Worm (Caenorhabditis elegans) whole organism, mixed stage, embryonic: ENCODE data around the gene Y43F8C.6.

Source experiments
- M03D4.4 ChIP-seq: sonication (generic microtip); optimal IDR thresholded peaks from 2 replicates; lab custom pipeline; 2017; ENCODE audit warnings: mild to moderate bottlenecking, missing genetic modification characterization, missing compliant biosample characterization
- bed-3 ChIP-seq: fragments of 200-800 bp; sonication (Bioruptor generic); optimal IDR thresholded peaks from 3 replicates; lab custom pipeline; 2018; ENCODE audit warnings: mild to moderate bottlenecking, missing genetic modification characterization, moderate library complexity, missing compliant biosample characterization
- blmp-1 ChIP-seq: fragments of 150-350 bp; optimal IDR thresholded peaks from 2 replicates; lab custom pipeline; 2014; ENCODE audit warnings: missing biosample characterization, missing genetic modification characterization
- ceh-43 ChIP-seq: fragments of 200-800 bp; sonication (Bioruptor generic); optimal IDR thresholded peaks from 2 replicates; lab custom pipeline; 2018; ENCODE audit warnings: mild to moderate bottlenecking, missing genetic modification characterization, moderate library complexity, missing compliant biosample characterization
- cnd-1 ChIP-seq: fragments of 200-800 bp; sonication (Bioruptor generic); optimal IDR thresholded peaks from 2 replicates; lab custom pipeline; 2018; ENCODE audit warnings: mild to moderate bottlenecking, missing genetic modification characterization, missing compliant biosample characterization
- drap-1 ChIP-seq: fragments of 200-800 bp; sonication (Bioruptor generic); optimal IDR thresholded peaks from 3 replicates; lab custom pipeline; 2018; ENCODE audit warnings: mild to moderate bottlenecking, missing genetic modification characterization, missing compliant biosample characterization
- elt-1 ChIP-seq: sonication (generic microtip); optimal IDR thresholded peaks from 2 replicates; lab custom pipeline; 2017; ENCODE audit warnings: missing genetic modification characterization, mild to moderate bottlenecking, missing compliant biosample characterization, antibody characterized with exemption, moderate library complexity, borderline replicate concordance; ENCODE audit not compliant: insufficient read depth
- elt-3 ChIP-seq: fragments of 150-350 bp; optimal IDR thresholded peaks from 2 replicates; lab custom pipeline; 2014; ENCODE audit warnings: missing biosample characterization, missing genetic modification characterization
- flh-1 ChIP-seq: fragments of 200-800 bp; sonication (Bioruptor generic); optimal IDR thresholded peaks from 2 replicates; lab custom pipeline; 2018; ENCODE audit warnings: mild to moderate bottlenecking, missing genetic modification characterization, moderate library complexity, missing compliant biosample characterization
- ham-2 ChIP-seq: fragments of 200-800 bp; sonication (Bioruptor generic); optimal IDR thresholded peaks from 2 replicates; lab custom pipeline; 2018; ENCODE audit warnings: mild to moderate bottlenecking, missing genetic modification characterization, missing compliant biosample characterization
- hlh-1 ChIP-seq: fragments of 150-350 bp; optimal IDR thresholded peaks from 2 replicates; lab custom pipeline; 2014; ENCODE audit warnings: missing biosample characterization, missing genetic modification reagents, missing genetic modification characterization
- lin-13 ChIP-seq: fragments of 150-350 bp; optimal IDR thresholded peaks from 2 replicates; lab custom pipeline; 2014; ENCODE audit warnings: missing biosample characterization, missing genetic modification characterization
- mab-5 ChIP-seq: fragments of 150-350 bp; optimal IDR thresholded peaks from 2 replicates; lab custom pipeline; 2014; ENCODE audit warnings: missing biosample characterization, missing genetic modification characterization
- mep-1 ChIP-seq: fragments of 150-350 bp; optimal IDR thresholded peaks from 2 replicates; lab custom pipeline; 2017; ENCODE audit warnings: missing biosample characterization, missing genetic modification reagents, missing genetic modification characterization, inconsistent platforms
- mls-2 ChIP-seq: sonication (generic microtip); optimal IDR thresholded peaks from 2 replicates; lab custom pipeline; 2016; ENCODE audit warnings: mild to moderate bottlenecking, missing genetic modification characterization, moderate library complexity, missing compliant biosample characterization
- nhr-12 ChIP-seq: fragments of 150-350 bp; optimal IDR thresholded peaks from 2 replicates; lab custom pipeline; 2014; ENCODE audit warnings: missing biosample characterization, missing genetic modification characterization
- nhr-237 ChIP-seq: fragments of 150-350 bp; optimal IDR thresholded peaks from 2 replicates; lab custom pipeline; 2014; ENCODE audit warnings: missing biosample characterization, missing genetic modification characterization
- nhr-28 ChIP-seq: fragments of 150-350 bp; optimal IDR thresholded peaks from 2 replicates; lab custom pipeline; 2014; ENCODE audit warnings: missing biosample characterization, missing genetic modification characterization
- nhr-76 ChIP-seq: sonication (generic microtip); optimal IDR thresholded peaks from 2 replicates; lab custom pipeline; 2017; ENCODE audit warnings: missing biosample characterization, missing genetic modification characterization
- pha-4 ChIP-seq: fragments of 150-350 bp; optimal IDR thresholded peaks from 2 replicates; lab custom pipeline; 2018; ENCODE audit warnings: missing biosample characterization, missing genetic modification reagents, missing genetic modification characterization
- sem-2 ChIP-seq: fragments of 200-800 bp; sonication (Bioruptor generic); optimal IDR thresholded peaks from 2 replicates; lab custom pipeline; 2018; ENCODE audit warnings: mild to moderate bottlenecking, missing genetic modification characterization, missing compliant biosample characterization
- snpc-4 ChIP-seq: fragments of 150-350 bp; optimal IDR thresholded peaks from 2 replicates; lab custom pipeline; 2014; ENCODE audit warnings: missing biosample characterization, missing genetic modification characterization
- sptf-1 ChIP-seq: sonication (generic microtip); optimal IDR thresholded peaks from 2 replicates; lab custom pipeline; 2017; ENCODE audit warnings: mild to moderate bottlenecking, missing genetic modification characterization, moderate library complexity, missing compliant biosample characterization
- unc-120 ChIP-seq: sonication (generic microtip); optimal IDR thresholded peaks from 2 replicates; lab custom pipeline; 2017; ENCODE audit warnings: missing genetic modification characterization, missing compliant biosample characterization; ENCODE audit not compliant: poor library complexity, severe bottlenecking
- unc-39 ChIP-seq: fragments of 150-350 bp; optimal IDR thresholded peaks from 2 replicates; lab custom pipeline; 2014; ENCODE audit warnings: missing biosample characterization, missing genetic modification characterization
- unc-62 ChIP-seq: fragments of 150-350 bp; optimal IDR thresholded peaks from 2 replicates; lab custom pipeline; 2014; ENCODE audit warnings: missing biosample characterization, missing genetic modification reagents, missing genetic modification characterization
- zip-8 ChIP-seq: fragments of 150-350 bp; optimal IDR thresholded peaks from 2 replicates; lab custom pipeline; 2014; ENCODE audit warnings: missing biosample characterization, missing genetic modification characterization
- ztf-11 ChIP-seq: fragments of 150-350 bp; optimal IDR thresholded peaks from 2 replicates; lab custom pipeline; 2014; ENCODE audit warnings: missing biosample characterization, missing genetic modification characterization

Y43F8C.6 gene

DNA sequence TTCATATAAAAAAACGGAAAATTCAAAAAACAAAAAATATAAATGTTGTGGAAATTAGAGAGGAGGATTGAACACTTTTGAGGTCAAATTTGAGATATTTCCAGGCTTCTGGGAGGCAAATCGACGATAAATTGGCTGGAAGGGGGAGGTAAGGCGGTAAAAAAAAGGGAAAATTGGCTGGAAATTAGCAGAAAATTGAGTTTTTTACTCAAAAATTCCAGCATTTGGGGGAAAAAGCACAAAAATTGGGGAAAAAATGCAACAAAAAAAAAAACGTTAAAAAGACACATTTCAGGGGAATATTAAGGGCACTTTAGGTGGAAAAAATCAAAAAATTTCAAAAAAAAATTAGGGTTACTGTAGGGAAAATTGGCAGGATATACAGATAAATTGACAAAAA, 6.5 kb downstream of the Y43F8C.6 start:
- TF ChIP-seq sptf-1 (peak; percentile 19), pha-4 (tag; lab: Kevin White, UChicago) (no peak), unc-39 (tag; lab: Kevin White, UChicago) (no peak), nhr-28 (tag; lab: Kevin White, UChicago) (no peak), elt-1 (no peak), zip-8 (tag; lab: Kevin White, UChicago) (no peak), blmp-1 (tag; lab: Kevin White, UChicago) (no peak)

DNA sequence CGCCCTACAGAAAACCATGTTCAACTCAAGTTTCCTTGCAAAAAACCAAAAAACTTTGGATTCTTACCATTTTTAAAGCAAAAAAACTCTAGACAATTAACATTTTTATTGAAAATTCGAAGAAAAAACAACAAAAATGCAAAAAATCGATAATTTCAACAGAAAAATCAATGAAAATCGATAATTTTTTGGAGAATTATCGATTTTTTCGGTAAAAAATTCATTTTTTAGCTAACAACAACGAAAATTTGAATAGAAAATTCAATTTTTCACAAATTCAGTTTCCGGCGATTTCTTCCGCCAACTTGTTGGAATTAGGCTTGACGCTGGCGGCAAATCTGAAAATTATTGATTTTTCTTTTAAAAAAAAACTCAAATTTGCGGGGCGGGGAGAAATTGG, 7.8 kb downstream of the Y43F8C.6 start:
- no peak for TF ChIP-seq M03D4.4 (tag; lab: Kevin White, UChicago)
- TF ChIP-seq nhr-237 (tag; lab: Kevin White, UChicago): no peak
- TF ChIP-seq mls-2 (tag; lab: Kevin White, UChicago): no peak
- TF ChIP-seq, all 35 proteins: peak for 0

DNA sequence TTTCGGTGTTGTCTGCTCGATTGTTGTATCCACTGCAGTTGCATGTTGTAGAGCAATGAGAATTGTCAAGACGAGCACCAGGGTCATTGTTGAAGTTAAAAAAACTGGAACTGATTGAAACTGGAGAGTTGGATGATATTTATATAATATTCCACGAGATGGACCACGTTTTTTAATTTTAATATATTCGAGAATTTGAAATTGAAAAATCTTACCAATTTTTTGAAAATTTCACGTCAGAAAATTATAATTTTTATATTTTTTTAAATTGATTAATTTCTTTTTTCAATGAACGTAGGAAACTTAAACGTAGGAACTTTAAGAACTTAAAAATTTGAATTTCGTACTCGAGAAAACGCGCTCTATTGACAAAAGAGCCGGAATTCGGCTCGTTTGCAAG, 8.2 kb downstream of the Y43F8C.6 start, which contains the start of gene Y43F8C.5:
Gene Y43F8C.5 (minus strand): TSS at position 101 of the 400 bp plus-strand sequence.
- TF ChIP-seq M03D4.4 (tag; lab: Kevin White, UChicago) (no peak), mep-1 (tag; lab: Kevin White, UChicago) (no peak), zip-8 (tag; lab: Kevin White, UChicago) (no peak), elt-1 (no peak), nhr-76 (tag; lab: Kevin White, UChicago) (no peak), lin-13 (tag; lab: Kevin White, UChicago) (no peak), bed-3 (GFP tag; lab: Kevin White, UChicago) (no peak), unc-120 (no peak)

DNA sequence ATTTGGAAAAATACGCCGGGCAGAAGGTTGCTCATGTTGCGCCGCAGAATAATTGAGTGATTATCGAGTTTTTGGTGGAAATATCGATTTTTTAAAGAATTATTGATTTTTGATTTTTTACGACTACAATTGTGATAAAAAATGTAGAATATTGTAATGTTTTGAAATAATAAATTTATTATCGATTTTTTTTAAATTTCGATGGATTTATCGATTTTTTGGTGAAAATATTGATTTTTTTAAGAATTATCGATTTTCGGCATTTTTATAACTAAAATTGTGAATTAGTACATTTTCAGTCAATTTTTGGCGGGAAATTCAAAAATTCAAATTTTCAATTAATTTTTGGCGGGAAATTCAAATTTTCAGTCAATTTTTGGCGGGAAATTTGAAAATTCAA, 10.1 kb downstream of the Y43F8C.6 start:
- TF ChIP-seq unc-120 (no peak), unc-39 (tag; lab: Kevin White, UChicago) (no peak), nhr-237 (tag; lab: Kevin White, UChicago) (no peak), mep-1 (tag; lab: Kevin White, UChicago) (no peak), mls-2 (tag; lab: Kevin White, UChicago) (peak; percentile 22), pha-4 (tag; lab: Kevin White, UChicago) (no peak), ham-2 (GFP tag; lab: Kevin White, UChicago) (no peak)

DNA sequence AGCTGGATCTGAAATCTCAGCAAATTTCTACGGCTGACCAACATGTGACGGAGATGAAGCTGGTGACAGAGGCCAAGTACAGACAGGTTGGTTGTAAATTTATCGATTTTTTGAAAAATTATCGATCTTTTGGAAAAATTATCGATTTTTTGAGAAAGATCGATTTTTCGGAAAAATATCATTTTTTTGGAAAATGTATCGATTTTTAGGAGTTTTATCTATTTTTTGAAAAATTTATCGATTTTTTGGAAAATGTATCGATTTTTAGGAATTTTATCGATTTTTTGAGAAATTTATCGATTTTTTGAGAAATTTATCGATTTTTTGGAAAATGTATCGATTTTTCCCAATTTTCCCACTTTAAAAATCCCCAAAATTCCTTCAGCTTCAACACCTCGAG, 10.7 kb downstream of the Y43F8C.6 start:
- TF ChIP-seq blmp-1 (tag; lab: Kevin White, UChicago): no peak
- TF ChIP-seq drap-1 (GFP tag; lab: Kevin White, UChicago): peak; percentile 67

DNA sequence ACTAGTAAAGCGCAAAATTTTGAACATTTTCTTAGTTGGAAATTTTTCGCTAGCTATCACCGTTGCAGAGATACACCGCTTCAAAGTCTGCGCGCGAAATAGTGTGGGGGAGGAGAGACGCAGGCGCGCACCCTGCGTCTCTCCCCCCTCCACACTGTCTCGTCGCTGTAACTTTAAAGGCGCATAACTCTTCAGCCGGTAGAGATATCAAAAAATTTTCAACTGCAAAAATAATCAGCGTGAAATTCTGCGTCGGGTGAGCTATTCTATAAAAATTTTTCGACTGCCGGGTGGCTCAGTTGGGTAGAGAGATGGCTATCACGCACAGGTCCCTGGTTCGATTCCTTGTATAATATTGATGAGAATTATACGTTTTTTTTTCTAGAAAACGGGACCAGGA, 11.2 kb downstream of the Y43F8C.6 start:
- TF ChIP-seq unc-62 (no peak), cnd-1 (tag; lab: Kevin White, UChicago) (no peak), sptf-1 (no peak), flh-1 (no peak), mab-5 (no peak), pha-4 (tag; lab: Kevin White, UChicago) (no peak), ztf-11 (tag; lab: Kevin White, UChicago) (no peak), hlh-1 (tag; lab: Kevin White, UChicago) (no peak), ham-2 (GFP tag; lab: Kevin White, UChicago) (no peak), nhr-12 (tag; lab: Kevin White, UChicago) (no peak), unc-120 (no peak), M03D4.4 (tag; lab: Kevin White, UChicago) (no peak), unc-39 (tag; lab: Kevin White, UChicago) (no peak), sem-2 (GFP tag; lab: Kevin White, UChicago) (no peak), elt-3 (tag; lab: Kevin White, UChicago) (no peak)

DNA sequence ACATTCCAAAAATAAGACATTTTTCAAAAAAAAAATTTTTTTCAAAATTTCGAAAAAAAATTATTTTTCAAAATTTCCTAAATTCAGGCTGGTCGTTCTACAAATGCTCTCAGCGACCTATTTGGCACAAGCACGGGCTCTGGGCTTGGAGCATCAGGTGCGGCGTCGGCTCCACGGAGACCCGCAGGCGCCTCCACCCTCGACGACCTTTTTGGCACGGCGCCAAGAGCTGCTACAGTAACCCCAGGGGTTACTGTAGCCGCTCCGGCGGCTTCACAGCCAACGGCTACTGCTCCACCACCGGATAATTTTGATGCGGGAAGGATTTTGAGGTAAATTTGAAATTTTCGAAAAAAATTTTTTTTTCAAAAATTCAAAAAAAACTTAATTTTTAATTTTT, 15.0 kb downstream of the Y43F8C.6 start:
- TF ChIP-seq nhr-76 (tag; lab: Kevin White, UChicago) (no peak), ceh-43 (GFP tag; lab: Kevin White, UChicago) (no peak), mab-5 (no peak), unc-39 (tag; lab: Kevin White, UChicago) (no peak), unc-120 (no peak), snpc-4 (tag; lab: Kevin White, UChicago) (no peak)
